Fruit fly (Drosophila melanogaster): ENCODE data around the gene beat-Vb.

Gene beat-Vb

dm6 chr3R:12982982-12983633 lies 67.3 kb downstream of the beat-Vb start (continued):
- TF ChIP-seq CG42726 (GFP tag; IDR thresholded peaks at IDR 0.05; ENCODE audit: partially characterized antibody) (no peak), jigr1 (GFP tag; IDR thresholded peaks at IDR 0.05) (no peak), bbx (GFP tag; IDR thresholded peaks at IDR 0.05; ENCODE audit: partially characterized antibody) (peak; percentile 42; the same call in 1 of the 2 replicates), CG3065 (GFP tag; optimal IDR thresholded peaks at IDR 0.05) (no peak), CG34376 (GFP tag; optimal IDR thresholded peaks at IDR 0.05) (no peak), Hr39 (optimal IDR thresholded peaks at IDR 0.05) (no peak), CHES-1-like (GFP tag; optimal IDR thresholded peaks at IDR 0.05) (no peak), CG3726 (GFP tag; IDR thresholded peaks at IDR 0.05) (no peak), chm (GFP tag; IDR thresholded peaks at IDR 0.05) (no peak), gem (tag; optimal IDR thresholded peaks at IDR 0.05) (peak; percentile 30), Kr (GFP tag; optimal IDR thresholded peaks at IDR 0.05) (no peak), zfh2 (GFP tag; optimal IDR thresholded peaks at IDR 0.05) (no peak), CG17912 (GFP tag; optimal IDR thresholded peaks at IDR 0.05) (no peak), Ets65A (GFP tag) (no peak), run (tag; optimal IDR thresholded peaks at IDR 0.05) (no peak), pzg (GFP tag; optimal IDR thresholded peaks at IDR 0.05) (no peak), CG13123 (GFP tag; optimal IDR thresholded peaks at IDR 0.05) (no peak), CG4282 (GFP tag; optimal IDR thresholded peaks at IDR 0.05) (no peak), pfk (GFP tag; optimal IDR thresholded peaks at IDR 0.05) (no peak), toy (GFP tag; IDR thresholded peaks at IDR 0.05) (no peak), CG17328 (GFP tag; IDR thresholded peaks at IDR 0.05) (no peak), dmrt99B (tag; optimal IDR thresholded peaks at IDR 0.05) (no peak), CG5953 (GFP tag; IDR thresholded peaks at IDR 0.05) (no peak), nom (GFP tag; optimal IDR thresholded peaks at IDR 0.05) (no peak), CG12391 (tag; optimal IDR thresholded peaks at IDR 0.05) (peak; percentile 13), E2f1 (GFP tag; IDR thresholded peaks at IDR 0.05) (no peak), CrebB (tag; optimal IDR thresholded peaks at IDR 0.05) (no peak), sd (tag; optimal IDR thresholded peaks at IDR 0.05) (peak; percentile 51), bowl (GFP tag; IDR thresholded peaks at IDR 0.05) (no peak), gce (GFP tag; IDR thresholded peaks at IDR 0.05) (no peak), kay (GFP tag; optimal IDR thresholded peaks at IDR 0.05) (no peak), Awh (GFP tag; IDR thresholded peaks at IDR 0.05) (no peak), tap (tag; optimal IDR thresholded peaks at IDR 0.05) (no peak), CG3281 (GFP tag; optimal IDR thresholded peaks at IDR 0.05) (peak; percentile 22), dm (GFP tag; optimal IDR thresholded peaks at IDR 0.05) (no peak), CG34224 (GFP tag; IDR thresholded peaks at IDR 0.05; ENCODE audit: partially characterized antibody) (no peak), CG3163 (GFP tag; optimal IDR thresholded peaks at IDR 0.05) (no peak), eve (GFP tag; optimal IDR thresholded peaks at IDR 0.05) (no peak), PHDP (tag; optimal IDR thresholded peaks at IDR 0.05) (no peak), cg (GFP tag; optimal IDR thresholded peaks at IDR 0.05) (peak; percentile 64), croc (GFP tag; conservative IDR thresholded peaks at IDR 0.05) (no peak), CG2712 (tag; optimal IDR thresholded peaks at IDR 0.05) (no peak), CG34422 (GFP tag; IDR thresholded peaks at IDR 0.05) (peak; percentile 27; the same call in 1 of the 3 replicates), luna (GFP tag; optimal IDR thresholded peaks at IDR 0.05) (no peak), psq (GFP tag; optimal IDR thresholded peaks at IDR 0.05) (no peak), CG6854 (GFP tag; optimal IDR thresholded peaks at IDR 0.05) (no peak), CG13624 (GFP tag; optimal IDR thresholded peaks at IDR 0.05) (peak; percentile 39), CG2116 (GFP tag; optimal IDR thresholded peaks at IDR 0.05) (no peak), dmrt11E (tag; optimal IDR thresholded peaks at IDR 0.05) (no peak), sr (GFP tag; IDR thresholded peaks at IDR 0.05) (no peak), insv (GFP tag; optimal IDR thresholded peaks at IDR 0.05) (no peak)

Data from whole organism, embryonic.